Fruit fly (Drosophila melanogaster) S2 (cell line): ENCODE measurements around the gene Max.

ENCODE experiments used
- CG8478 ChIP-seq: fragments of >200 bp; optimal IDR thresholded peaks from 2 replicates; lab custom pipeline; 2018
- CTCF ChIP-seq, 2 experiments: fragments of >200 bp; optimal IDR thresholded peaks; 2 replicates each; lab custom pipeline; 2018

Max gene

dm6 chr3L:19230801-19231547, 33.0 kb downstream of the Max start:
- TF ChIP-seq CTCF (optimal IDR thresholded peaks at IDR 0.05; lab: Kevin White, UChicago) (no peak), CG8478 (lab: Kevin White, UChicago) (no peak)

dm6 chr3L:19229491-19229890, 34.5 kb downstream of the Max start:
- TF ChIP-seq CG8478 (lab: Kevin White, UChicago) (no peak), CTCF (optimal IDR thresholded peaks at IDR 0.05; lab: Kevin White, UChicago) (no peak)

dm6 chr3L:19228857-19229398, 35.1 kb downstream of the Max start:
- TF ChIP-seq CTCF (optimal IDR thresholded peaks at IDR 0.05; lab: Kevin White, UChicago) (no peak), CG8478 (lab: Kevin White, UChicago) (no peak)

dm6 chr3L:19228371-19228817, 35.6 kb downstream of the Max start:
- TF ChIP-seq CTCF (optimal IDR thresholded peaks at IDR 0.05; lab: Kevin White, UChicago) (no peak), CG8478 (lab: Kevin White, UChicago) (no peak)

- TF ChIP-seq CTCF (optimal IDR thresholded peaks at IDR 0.05; lab: Kevin White, UChicago) (no peak), CG8478 (lab: Kevin White, UChicago) (no peak)
Observed at dm6 chr3L:19225687-19226086, 38.3 kb downstream of the Max start.

- TF ChIP-seq CTCF (optimal IDR thresholded peaks at IDR 0.05; lab: Kevin White, UChicago) (no peak), CG8478 (lab: Kevin White, UChicago) (no peak)
Observed at dm6 chr3L:19221455-19221854, 42.5 kb downstream of the Max start.

- TF ChIP-seq CG8478 (lab: Kevin White, UChicago) (no peak), CTCF (optimal IDR thresholded peaks at IDR 0.05; lab: Kevin White, UChicago) (no peak)
Observed at dm6 chr3L:19216377-19216776, 47.6 kb downstream of the Max start.

dm6 chr3L:19214223-19214622, 49.8 kb downstream of the Max start:
- TF ChIP-seq CG8478 (lab: Kevin White, UChicago) = no peak
- no peak for TF ChIP-seq CTCF (optimal IDR thresholded peaks at IDR 0.05; lab: Kevin White, UChicago)
